Worm (Caenorhabditis elegans): Measurements from ENCODE around the gene ZK688.11.

ce11 chrIII:7878852-7879329, 5.9 kb downstream of the ZK688.11 start, which contains the start of gene sup-18:
- TF ChIP-seq daf-12 (tag; optimal IDR thresholded peaks at IDR 0.05) (no peak), ama-1 (optimal IDR thresholded peaks at IDR 0.05) (no peak), snpc-4 (tag; optimal IDR thresholded peaks at IDR 0.05) (no peak), zag-1 (tag; optimal IDR thresholded peaks at IDR 0.05) (no peak), pha-4 (tag; optimal IDR thresholded peaks at IDR 0.05) (no peak)

Measured in whole organism, L3 larva.